Worm (Caenorhabditis elegans) whole organism, L2 larva: ENCODE data around the gene Y116A8C.29.

ENCODE experiments used
- C34F6.9 ChIP-seq: fragments of 150-350 bp; optimal IDR thresholded peaks from 2 replicates; lab custom pipeline; 2014; ENCODE audit warnings: missing biosample characterization, missing genetic modification characterization
- R02D3.7 ChIP-seq: fragments of 150-350 bp; optimal IDR thresholded peaks from 2 replicates; lab custom pipeline; 2014; ENCODE audit warnings: missing biosample characterization, missing genetic modification characterization
- ZK546.5 ChIP-seq: sonication (generic microtip); optimal IDR thresholded peaks from 2 replicates; lab custom pipeline; 2017; ENCODE audit warnings: missing biosample characterization, missing genetic modification characterization
- alr-1 ChIP-seq: fragments of 150-350 bp; optimal IDR thresholded peaks from 2 replicates; lab custom pipeline; 2014; ENCODE audit warnings: missing biosample characterization, missing genetic modification characterization
- ama-1 ChIP-seq: fragments of 150-350 bp; optimal IDR thresholded peaks from 2 replicates; lab custom pipeline; 2018; ENCODE audit warnings: inconsistent platforms
- blmp-1 ChIP-seq: sonication (generic microtip); optimal IDR thresholded peaks from 2 replicates; lab custom pipeline; 2017; ENCODE audit warnings: missing genetic modification characterization, mild to moderate bottlenecking, missing compliant biosample characterization, antibody characterized with exemption, moderate library complexity; ENCODE audit not compliant: insufficient read depth
- ceh-16 ChIP-seq: fragments of 150-350 bp; optimal IDR thresholded peaks from 2 replicates; lab custom pipeline; 2014; ENCODE audit warnings: missing biosample characterization, missing genetic modification characterization
- ceh-82 ChIP-seq: fragments of 150-350 bp; optimal IDR thresholded peaks from 2 replicates; lab custom pipeline; 2014; ENCODE audit warnings: missing biosample characterization, missing genetic modification characterization
- crh-2 ChIP-seq: sonication (generic microtip); optimal IDR thresholded peaks from 2 replicates; lab custom pipeline; 2017; ENCODE audit warnings: missing biosample characterization, missing genetic modification characterization
- egl-27 ChIP-seq: sonication (generic microtip); optimal IDR thresholded peaks from 3 replicates; lab custom pipeline; 2017; ENCODE audit warnings: missing biosample characterization, missing genetic modification reagents, missing genetic modification characterization
- elt-1 ChIP-seq: fragments of 150-350 bp; optimal IDR thresholded peaks from 2 replicates; lab custom pipeline; 2014; ENCODE audit warnings: missing biosample characterization, missing genetic modification characterization
- elt-3 ChIP-seq: sonication (generic microtip); optimal IDR thresholded peaks from 2 replicates; lab custom pipeline; 2017; ENCODE audit warnings: missing biosample characterization, missing genetic modification characterization
- fos-1 ChIP-seq: fragments of 150-350 bp; optimal IDR thresholded peaks from 2 replicates; lab custom pipeline; 2014; ENCODE audit warnings: missing biosample characterization, missing genetic modification characterization
- gmeb-1 ChIP-seq: fragments of 150-350 bp; optimal IDR thresholded peaks from 2 replicates; lab custom pipeline; 2014; ENCODE audit warnings: missing biosample characterization, missing genetic modification characterization
- lin-11 ChIP-seq: fragments of 150-350 bp; sonication (generic microtip); optimal IDR thresholded peaks from 2 replicates; lab custom pipeline; 2014; ENCODE audit warnings: missing biosample characterization, missing genetic modification characterization, inconsistent platforms, mixed read lengths
- lin-39 ChIP-seq: fragments of 150-350 bp; optimal IDR thresholded peaks from 2 replicates; lab custom pipeline; 2014; ENCODE audit warnings: missing biosample characterization, missing genetic modification reagents, missing genetic modification characterization
- lsy-2 ChIP-seq, 2 experiments: fragments of 150-350 bp in 1 of 2; sonication (generic microtip) in 1 of 2; optimal IDR thresholded peaks; 2 replicates each; lab custom pipeline; 2014 to 2017; ENCODE audit warnings: missing biosample characterization in 2 of 2, missing genetic modification characterization in 2 of 2
- mab-5 ChIP-seq: fragments of 150-350 bp; optimal IDR thresholded peaks from 2 replicates; lab custom pipeline; 2014; ENCODE audit warnings: missing biosample characterization, missing genetic modification characterization
- mbf-1 ChIP-seq: sonication (generic microtip); optimal IDR thresholded peaks from 2 replicates; lab custom pipeline; 2017; ENCODE audit warnings: missing biosample characterization, missing genetic modification characterization
- mdl-1 ChIP-seq, 2 experiments: fragments of 150-350 bp in 1 of 2; sonication (generic microtip) in 1 of 2; optimal IDR thresholded peaks; 2 replicates each; lab custom pipeline; 2017; ENCODE audit warnings: missing biosample characterization in 2 of 2, missing genetic modification characterization in 2 of 2
- nhr-129 ChIP-seq: fragments of 150-350 bp; optimal IDR thresholded peaks from 2 replicates; lab custom pipeline; 2014; ENCODE audit warnings: missing biosample characterization, missing genetic modification characterization
- nhr-21 ChIP-seq: fragments of 150-350 bp; optimal IDR thresholded peaks from 2 replicates; lab custom pipeline; 2014; ENCODE audit warnings: missing biosample characterization, missing genetic modification characterization
- nhr-23 ChIP-seq: fragments of 150-350 bp; optimal IDR thresholded peaks from 2 replicates; lab custom pipeline; 2014; ENCODE audit warnings: missing biosample characterization, missing genetic modification reagents, missing genetic modification characterization
- nhr-237 ChIP-seq: fragments of 150-350 bp; optimal IDR thresholded peaks from 2 replicates; lab custom pipeline; 2014; ENCODE audit warnings: missing biosample characterization, missing genetic modification characterization
- nhr-25 ChIP-seq: fragments of 150-350 bp; sonication (generic microtip); optimal IDR thresholded peaks from 3 replicates; lab custom pipeline; 2014; ENCODE audit warnings: missing biosample characterization, missing genetic modification characterization
- nhr-6 ChIP-seq: fragments of 150-350 bp; optimal IDR thresholded peaks from 2 replicates; lab custom pipeline; 2014; ENCODE audit warnings: missing biosample characterization, missing genetic modification characterization
- peb-1 ChIP-seq: fragments of 150-350 bp; optimal IDR thresholded peaks from 2 replicates; lab custom pipeline; 2014; ENCODE audit warnings: missing biosample characterization, missing genetic modification characterization
- unc-39 ChIP-seq: fragments of 150-350 bp; optimal IDR thresholded peaks from 2 replicates; lab custom pipeline; 2014; ENCODE audit warnings: missing biosample characterization, missing genetic modification characterization
- unc-55 ChIP-seq: fragments of 150-350 bp; sonication (generic microtip); optimal IDR thresholded peaks from 3 replicates; lab custom pipeline; 2014; ENCODE audit warnings: missing biosample characterization, missing genetic modification reagents, missing genetic modification characterization
- unc-62 ChIP-seq: fragments of 150-350 bp; optimal IDR thresholded peaks from 2 replicates; lab custom pipeline; 2014; ENCODE audit warnings: missing biosample characterization, missing genetic modification reagents, missing genetic modification characterization
- zag-1 ChIP-seq: fragments of 150-350 bp; optimal IDR thresholded peaks from 2 replicates; lab custom pipeline; 2014; ENCODE audit warnings: missing biosample characterization, missing genetic modification characterization
- ztf-11 ChIP-seq: sonication (generic microtip); optimal IDR thresholded peaks from 2 replicates; lab custom pipeline; 2017; ENCODE audit warnings: missing biosample characterization, missing genetic modification characterization
- ztf-4 ChIP-seq: fragments of 150-350 bp; optimal IDR thresholded peaks from 2 replicates; lab custom pipeline; 2014; ENCODE audit warnings: missing biosample characterization, missing genetic modification characterization

The Y116A8C.29 gene

ce11 chrIV:17118987-17119732 is 25.3 kb downstream of the Y116A8C.29 start, which contains the start of gene itsn-1:
itsn-1 (plus strand) TSS chrIV:17119682.
- TF ChIP-seq C34F6.9 (no peak), elt-1 (tag; lab: Kevin White, UChicago) (no peak), fos-1 (tag; lab: Kevin White, UChicago) (no peak), mdl-1 (tag; optimal IDR thresholded peaks at IDR 0.05; lab: Kevin White, UChicago) (no peak), nhr-25 (tag; lab: Kevin White, UChicago) (no peak), gmeb-1 (no peak), zag-1 (tag; lab: Kevin White, UChicago) (no peak), egl-27 (no peak), lsy-2 (tag; optimal IDR thresholded peaks at IDR 0.05; lab: Kevin White, UChicago) (no peak), crh-2 (tag; lab: Kevin White, UChicago) (no peak), mbf-1 (no peak), nhr-129 (tag; lab: Kevin White, UChicago) (no peak), ama-1 (lab: Kevin White, UChicago) (no peak), unc-39 (tag; lab: Kevin White, UChicago) (no peak), nhr-237 (no peak), ztf-4 (no peak), peb-1 (tag; lab: Kevin White, UChicago) (no peak), unc-62 (GFP tag; lab: Kevin White, UChicago) (no peak), ztf-11 (tag; lab: Kevin White, UChicago) (no peak), lin-39 (tag; lab: Kevin White, UChicago) (no peak)

ce11 chrIV:17121058-17121773 is 27.4 kb downstream of the Y116A8C.29 start:
- no peak for TF ChIP-seq elt-1 (tag; lab: Kevin White, UChicago)
- no peak for TF ChIP-seq lin-39 (tag; lab: Kevin White, UChicago)
- TF ChIP-seq lin-11 (tag; lab: Kevin White, UChicago): no peak
- no peak for TF ChIP-seq elt-3
- TF ChIP-seq crh-2 (tag; lab: Kevin White, UChicago): no peak
- no peak for TF ChIP-seq ama-1 (lab: Kevin White, UChicago)
- no peak for TF ChIP-seq ZK546.5
- TF ChIP-seq unc-55: peak; percentile 55
- no peak for TF ChIP-seq nhr-21 (tag; lab: Kevin White, UChicago)
- no peak for TF ChIP-seq ceh-16 (tag; lab: Kevin White, UChicago)
- TF ChIP-seq ztf-4: no peak
- TF ChIP-seq C34F6.9: peak; percentile 28
- TF ChIP-seq blmp-1 (tag; lab: Kevin White, UChicago): no peak

- no peak for TF ChIP-seq alr-1
- no peak for TF ChIP-seq mbf-1
- no peak for TF ChIP-seq nhr-23 (tag; lab: Kevin White, UChicago)
- no peak for TF ChIP-seq elt-1 (tag; lab: Kevin White, UChicago)
- TF ChIP-seq crh-2 (tag; lab: Kevin White, UChicago): no peak
- no peak for TF ChIP-seq nhr-6
- no peak for TF ChIP-seq ceh-82 (tag; lab: Kevin White, UChicago)
- TF ChIP-seq blmp-1 (tag; lab: Kevin White, UChicago): no peak
- no peak for TF ChIP-seq lsy-2 (tag; optimal IDR thresholded peaks at IDR 0.05; lab: Kevin White, UChicago)
- TF ChIP-seq unc-39 (tag; lab: Kevin White, UChicago): no peak
- TF ChIP-seq mab-5 (tag; lab: Kevin White, UChicago): no peak
- no peak for TF ChIP-seq nhr-237
Observed at ce11 chrIV:17125967-17126366, 32.1 kb downstream of the Y116A8C.29 start.

ce11 chrIV:17126512-17126911 is 32.7 kb downstream of the Y116A8C.29 start:
- TF ChIP-seq ceh-82 (tag; lab: Kevin White, UChicago): no peak
- no peak for TF ChIP-seq R02D3.7
- no peak for TF ChIP-seq mbf-1
- no peak for TF ChIP-seq ZK546.5
- TF ChIP-seq ama-1 (lab: Kevin White, UChicago): no peak
- TF ChIP-seq ceh-16 (tag; lab: Kevin White, UChicago): no peak
- TF ChIP-seq, all 48 proteins: peak for 0
